Fruit fly (Drosophila melanogaster): Measurements from ENCODE around the gene CG9396.

The CG9396 gene

DNA sequence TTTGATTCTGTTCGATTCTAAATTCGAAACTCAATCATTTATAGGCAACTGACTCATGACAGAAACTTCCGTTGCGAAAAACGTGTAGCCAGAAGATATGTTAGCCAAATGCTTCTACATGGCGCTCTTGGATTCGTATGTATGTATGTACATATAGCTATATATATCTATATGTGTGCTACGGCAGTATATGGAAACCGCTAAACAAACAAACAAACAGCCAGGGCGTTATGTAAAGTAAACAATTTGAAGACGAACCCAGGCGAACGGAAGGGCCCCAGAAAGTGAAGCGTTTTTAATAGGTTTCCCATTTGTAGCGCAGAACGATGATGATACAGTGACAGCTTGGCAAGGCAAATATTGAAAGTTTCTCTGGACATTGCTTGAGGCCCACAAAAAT is 41.5 kb downstream of the CG9396 start (continued):
- no peak for TF ChIP-seq zen2 (GFP tag; IDR thresholded peaks at IDR 0.05; ENCODE audit: partially characterized antibody)
- TF ChIP-seq sd (tag; optimal IDR thresholded peaks at IDR 0.05), result peak; percentile 5
- TF ChIP-seq CG8281 (tag; optimal IDR thresholded peaks at IDR 0.05), result no peak
- TF ChIP-seq CG12071 (GFP tag; optimal IDR thresholded peaks at IDR 0.05), result peak; percentile 55
- TF ChIP-seq CG10654 (GFP tag; optimal IDR thresholded peaks at IDR 0.05), result no peak
- no peak for TF ChIP-seq MTF-1 (GFP tag; optimal IDR thresholded peaks at IDR 0.05; ENCODE audit: borderline replicate concordance)
- no peak for TF ChIP-seq zen (tag; optimal IDR thresholded peaks at IDR 0.05)
- TF ChIP-seq Rfx (GFP tag; IDR thresholded peaks at IDR 0.05), result no peak
- TF ChIP-seq tna (GFP tag; IDR thresholded peaks at IDR 0.05; ENCODE audit: partially characterized antibody), result no peak
- no peak for TF ChIP-seq tup (GFP tag; optimal IDR thresholded peaks at IDR 0.05)
- no peak for TF ChIP-seq Dp (GFP tag; optimal IDR thresholded peaks at IDR 0.05)
- no peak for TF ChIP-seq z (GFP tag; IDR thresholded peaks at IDR 0.05)
- TF ChIP-seq CG12219 (GFP tag; optimal IDR thresholded peaks at IDR 0.05), result peak; percentile 12
- peak in 1 of 2 experiments; percentile 60 for TF ChIP-seq Pdp1 (GFP tag; optimal IDR thresholded peaks at IDR 0.05)
- peak; percentile 2 for TF ChIP-seq Sox100B (GFP tag; optimal IDR thresholded peaks at IDR 0.05)
- peak; percentile 14 for TF ChIP-seq CG17359 (tag; optimal IDR thresholded peaks at IDR 0.05)
- TF ChIP-seq CG2678 (tag; optimal IDR thresholded peaks at IDR 0.05), result peak; percentile 8
- peak; percentile 74 for TF ChIP-seq Med (GFP tag)
- no peak for TF ChIP-seq CG6765 (GFP tag; optimal IDR thresholded peaks at IDR 0.05)
- peak; percentile 34 for TF ChIP-seq run (tag; optimal IDR thresholded peaks at IDR 0.05)
- peak; percentile 37 for TF ChIP-seq CG17568 (GFP tag; optimal IDR thresholded peaks at IDR 0.05)
- TF ChIP-seq CG4707 (GFP tag; optimal IDR thresholded peaks at IDR 0.05), result no peak
- TF ChIP-seq D19B (GFP tag; optimal IDR thresholded peaks at IDR 0.05), result no peak
- TF ChIP-seq ATbp (GFP tag; optimal IDR thresholded peaks at IDR 0.05), result peak; percentile 32
- peak; percentile 6 for TF ChIP-seq lab (GFP tag; optimal IDR thresholded peaks at IDR 0.05)
- no peak for TF ChIP-seq gcm2 (GFP tag; optimal IDR thresholded peaks at IDR 0.05)
- TF ChIP-seq sens (GFP tag), result peak; percentile 37
- no peak for TF ChIP-seq ro (GFP tag; IDR thresholded peaks at IDR 0.05)
- TF ChIP-seq Dek (tag; optimal IDR thresholded peaks at IDR 0.05), result peak; percentile 3
- no peak for TF ChIP-seq sr (GFP tag; IDR thresholded peaks at IDR 0.05)
- TF ChIP-seq Hsf (GFP tag; optimal IDR thresholded peaks at IDR 0.05), result no peak
- peak; percentile 15 for TF ChIP-seq cg (GFP tag; optimal IDR thresholded peaks at IDR 0.05)
- peak; percentile 36 for TF ChIP-seq fd64A (GFP tag; optimal IDR thresholded peaks at IDR 0.05)
- TF ChIP-seq cwo (GFP tag; optimal IDR thresholded peaks at IDR 0.05), result peak; percentile 51
- peak; percentile 10 for TF ChIP-seq NfI (GFP tag; optimal IDR thresholded peaks at IDR 0.05)
- peak; percentile 16 for TF ChIP-seq CG17385 (GFP tag; optimal IDR thresholded peaks at IDR 0.05)
- TF ChIP-seq peb (GFP tag; IDR thresholded peaks at IDR 0.05), result no peak

DNA sequence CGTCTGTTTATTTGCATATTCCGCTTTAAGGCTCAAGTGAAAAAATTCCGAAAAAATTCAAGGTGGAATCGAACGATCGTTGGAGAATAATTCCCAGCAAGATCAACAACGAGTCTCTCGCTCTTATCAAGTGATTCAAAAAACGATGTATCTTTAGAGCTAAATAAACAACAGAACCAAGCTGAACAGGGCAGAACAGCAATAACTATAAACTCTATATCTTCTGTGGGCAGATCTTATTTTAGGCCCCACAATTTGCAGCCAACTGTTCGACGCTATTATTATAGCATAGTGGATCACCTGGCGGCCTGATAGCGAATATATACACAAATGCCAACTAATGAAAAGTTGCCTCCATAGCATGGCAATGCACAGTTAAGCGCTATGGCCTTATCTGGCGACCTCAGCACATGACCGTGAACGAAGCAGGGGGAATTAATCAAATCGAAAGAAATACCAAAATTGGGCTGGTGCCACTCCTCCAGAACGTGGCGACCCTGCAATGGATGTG is 42.0 kb downstream of the CG9396 start:
- no peak; the same call in 1 of the 2 replicates for TF ChIP-seq Scr (GFP tag; IDR thresholded peaks at IDR 0.05; ENCODE audit: partially characterized antibody)
- TF ChIP-seq CG8478 (optimal IDR thresholded peaks at IDR 0.05), result no peak
- TF ChIP-seq da (GFP tag; optimal IDR thresholded peaks at IDR 0.05), result peak; percentile 14
- peak; percentile 36 for TF ChIP-seq CG15011 (GFP tag; optimal IDR thresholded peaks at IDR 0.05)
- TF ChIP-seq tap (tag; optimal IDR thresholded peaks at IDR 0.05), result no peak
- no peak for TF ChIP-seq unc-4 (GFP tag; IDR thresholded peaks at IDR 0.05; ENCODE audit: partially characterized antibody)
- TF ChIP-seq caup (GFP tag; optimal IDR thresholded peaks at IDR 0.05; ENCODE audit: severe bottlenecking), result peak; percentile 15
- no peak for TF ChIP-seq amos (GFP tag; IDR thresholded peaks at IDR 0.05; ENCODE audit: partially characterized antibody)
- no peak for TF ChIP-seq CG8089 (GFP tag; optimal IDR thresholded peaks at IDR 0.05)
- peak; percentile 81; the same call in 2 of the 3 replicates for TF ChIP-seq CG2199 (GFP tag; IDR thresholded peaks at IDR 0.05)
- peak; percentile 53 for TF ChIP-seq Med (GFP tag)
- TF ChIP-seq schlank (tag; optimal IDR thresholded peaks at IDR 0.05), result peak; percentile 19
- peak; percentile 98 for TF ChIP-seq CG13894 (tag; optimal IDR thresholded peaks at IDR 0.05)
- TF ChIP-seq sr (GFP tag; IDR thresholded peaks at IDR 0.05), result no peak
- TF ChIP-seq Atf6 (GFP tag; IDR thresholded peaks at IDR 0.05), result peak; percentile 45; the same call in 1 of the 2 replicates

All from whole organism, embryonic.